Fruit fly (Drosophila melanogaster): ENCODE results near the gene His4r.

His4r gene

dm6 chr3R:14674762-14675161 is 49.2 kb downstream of the His4r start (continued):
- TF ChIP-seq ERR (GFP tag; optimal IDR thresholded peaks at IDR 0.05): no peak
- peak; percentile 70 for TF ChIP-seq Ptx1 (GFP tag; IDR thresholded peaks at IDR 0.05)
- peak; percentile 33 for TF ChIP-seq Hr3 (GFP tag; optimal IDR thresholded peaks at IDR 0.05)
- no peak for TF ChIP-seq ato (GFP tag; IDR thresholded peaks at IDR 0.05; ENCODE audit: partially characterized antibody)
- no peak for TF ChIP-seq Taf1 (GFP tag; IDR thresholded peaks at IDR 0.05)
- no peak for TF ChIP-seq Ravus (GFP tag; IDR thresholded peaks at IDR 0.05)
- peak; percentile 53 for TF ChIP-seq CG14667 (GFP tag; IDR thresholded peaks at IDR 0.05)
- TF ChIP-seq slbo (GFP tag; IDR thresholded peaks at IDR 0.05): no peak
- no peak for TF ChIP-seq MESR4 (GFP tag; optimal IDR thresholded peaks at IDR 0.05)
- peak; percentile 19 to 60 for TF ChIP-seq Pdp1 (GFP tag; optimal IDR thresholded peaks at IDR 0.05)
- no peak for TF ChIP-seq sima (GFP tag; optimal IDR thresholded peaks at IDR 0.05)
- no peak for TF ChIP-seq CG3281 (GFP tag; optimal IDR thresholded peaks at IDR 0.05)
- no peak for TF ChIP-seq unc-4 (GFP tag; IDR thresholded peaks at IDR 0.05; ENCODE audit: partially characterized antibody)
- TF ChIP-seq CG9817 (tag; optimal IDR thresholded peaks at IDR 0.05): no peak
- TF ChIP-seq CG17612 (GFP tag; IDR thresholded peaks at IDR 0.05): no peak
- no peak for TF ChIP-seq CG3838 (GFP tag; optimal IDR thresholded peaks at IDR 0.05)
- no peak for TF ChIP-seq insv (GFP tag; optimal IDR thresholded peaks at IDR 0.05)
- TF ChIP-seq Tbp (GFP tag; optimal IDR thresholded peaks at IDR 0.05): no peak
- TF ChIP-seq inv (GFP tag; IDR thresholded peaks at IDR 0.05; ENCODE audit: partially characterized antibody): no peak
- peak; percentile 74 for TF ChIP-seq CG6813 (GFP tag; optimal IDR thresholded peaks at IDR 0.05)
- peak; percentile 58; the same call in 1 of the 2 replicates for TF ChIP-seq Ada2b (GFP tag; IDR thresholded peaks at IDR 0.05)
- TF ChIP-seq danr (GFP tag; IDR thresholded peaks at IDR 0.05): no peak; the same call in 1 of the 2 replicates
- TF ChIP-seq CG3065 (GFP tag; optimal IDR thresholded peaks at IDR 0.05): peak; percentile 29
- peak in 1 of 2 experiments; percentile 92 for TF ChIP-seq tll (GFP tag; optimal IDR thresholded peaks at IDR 0.05)
- TF ChIP-seq kah (GFP tag; optimal IDR thresholded peaks at IDR 0.05): peak; percentile 1
- peak; percentile 78 for TF ChIP-seq CG12391 (tag; optimal IDR thresholded peaks at IDR 0.05)
- TF ChIP-seq Spps (tag; optimal IDR thresholded peaks at IDR 0.05): peak; percentile 73
- TF ChIP-seq Antp (GFP tag; optimal IDR thresholded peaks at IDR 0.05): no peak
- peak; percentile 63; the same call in 2 of the 3 replicates for TF ChIP-seq CG2199 (GFP tag; IDR thresholded peaks at IDR 0.05)
- peak; percentile 65 for TF ChIP-seq dmrt99B (tag; optimal IDR thresholded peaks at IDR 0.05)
- TF ChIP-seq hkb (optimal IDR thresholded peaks at IDR 0.05): no peak
- peak; percentile 69 for TF ChIP-seq hkb (GFP tag; IDR thresholded peaks at IDR 0.05)
- TF ChIP-seq ftz-f1 (GFP tag; optimal IDR thresholded peaks at IDR 0.05): no peak
- peak; percentile 54; the same call in 1 of the 3 replicates for TF ChIP-seq dysf (GFP tag; IDR thresholded peaks at IDR 0.05)
- no peak for TF ChIP-seq dm (GFP tag; optimal IDR thresholded peaks at IDR 0.05)
- TF ChIP-seq CG7963 (GFP tag; IDR thresholded peaks at IDR 0.05; ENCODE audit: partially characterized antibody): no peak
- TF ChIP-seq CG10267 (tag; optimal IDR thresholded peaks at IDR 0.05): peak; percentile 81
- TF ChIP-seq stwl (tag; optimal IDR thresholded peaks at IDR 0.05): peak; percentile 53
- peak; percentile 40 for TF ChIP-seq MTF-1 (GFP tag; optimal IDR thresholded peaks at IDR 0.05; ENCODE audit: borderline replicate concordance)
- no peak for TF ChIP-seq CHES-1-like (GFP tag; optimal IDR thresholded peaks at IDR 0.05)
- no peak for TF ChIP-seq CG10274 (GFP tag; optimal IDR thresholded peaks at IDR 0.05)
- TF ChIP-seq Scr (GFP tag; IDR thresholded peaks at IDR 0.05; ENCODE audit: partially characterized antibody): no peak
- TF ChIP-seq CG11093 (GFP tag; IDR thresholded peaks at IDR 0.05): peak; percentile 63; the same call in 1 of the 3 replicates
